Worm (Caenorhabditis elegans) whole organism, L2 larva: ENCODE data around the gene sri-20.

Experiments
- C34F6.9 ChIP-seq: fragments of 150-350 bp; optimal IDR thresholded peaks from 2 replicates; lab custom pipeline; 2014; ENCODE audit warnings: missing biosample characterization, missing genetic modification characterization
- F13H6.1 ChIP-seq: sonication (generic microtip); optimal IDR thresholded peaks from 2 replicates; lab custom pipeline; 2016; ENCODE audit warnings: missing genetic modification characterization, missing compliant biosample characterization
- R02D3.7 ChIP-seq: fragments of 150-350 bp; optimal IDR thresholded peaks from 2 replicates; lab custom pipeline; 2014; ENCODE audit warnings: missing biosample characterization, missing genetic modification characterization
- ama-1 ChIP-seq: fragments of 150-350 bp; optimal IDR thresholded peaks from 2 replicates; lab custom pipeline; 2018; ENCODE audit warnings: inconsistent platforms
- dmd-4 ChIP-seq: sonication (generic microtip); optimal IDR thresholded peaks from 2 replicates; lab custom pipeline; 2017; ENCODE audit warnings: missing biosample characterization, missing genetic modification characterization
- lin-39 ChIP-seq: fragments of 150-350 bp; optimal IDR thresholded peaks from 2 replicates; lab custom pipeline; 2014; ENCODE audit warnings: missing biosample characterization, missing genetic modification reagents, missing genetic modification characterization
- lsy-2 ChIP-seq, 2 experiments: fragments of 150-350 bp in 1 of 2; sonication (generic microtip) in 1 of 2; optimal IDR thresholded peaks; 2 replicates each; lab custom pipeline; 2014 to 2017; ENCODE audit warnings: missing biosample characterization in 2 of 2, missing genetic modification characterization in 2 of 2
- skn-1 ChIP-seq: sonication (generic microtip); optimal IDR thresholded peaks from 2 replicates; lab custom pipeline; 2017; ENCODE audit warnings: missing biosample characterization, missing genetic modification characterization

DNA sequence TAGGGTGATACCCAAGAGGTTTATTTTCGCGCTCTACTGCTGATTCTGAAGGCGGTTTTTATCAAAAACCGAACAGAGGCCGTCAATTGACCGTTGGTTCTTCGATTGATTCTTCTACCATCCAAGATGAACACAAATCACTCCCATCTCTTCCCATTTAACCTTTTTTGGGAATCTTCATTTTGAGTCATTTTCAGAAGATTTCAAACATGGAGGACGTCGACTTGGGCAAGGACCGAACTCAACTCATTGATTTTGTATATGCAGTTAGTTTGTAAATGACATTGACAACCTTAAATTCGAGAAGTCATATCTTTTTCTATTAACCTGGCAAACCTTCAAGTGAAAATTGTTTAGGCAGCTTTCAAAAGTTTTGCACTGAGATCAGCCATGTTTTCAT is 20.0 kb downstream of the sri-20 start, which contains the start of gene AC3.5:
- no peak for TF ChIP-seq lin-39
- no peak for TF ChIP-seq R02D3.7
- no peak for TF ChIP-seq ama-1 (lab: Kevin White, UChicago)
- TF ChIP-seq dmd-4 (tag; lab: Kevin White, UChicago): no peak
- TF ChIP-seq F13H6.1: no peak
- no peak for TF ChIP-seq C34F6.9
- no peak for TF ChIP-seq skn-1
- TF ChIP-seq lsy-2 (tag; optimal IDR thresholded peaks at IDR 0.05; lab: Kevin White, UChicago): no peak
